Fruit fly (Drosophila melanogaster): ENCODE data around the gene CG3808.

Gene CG3808

DNA sequence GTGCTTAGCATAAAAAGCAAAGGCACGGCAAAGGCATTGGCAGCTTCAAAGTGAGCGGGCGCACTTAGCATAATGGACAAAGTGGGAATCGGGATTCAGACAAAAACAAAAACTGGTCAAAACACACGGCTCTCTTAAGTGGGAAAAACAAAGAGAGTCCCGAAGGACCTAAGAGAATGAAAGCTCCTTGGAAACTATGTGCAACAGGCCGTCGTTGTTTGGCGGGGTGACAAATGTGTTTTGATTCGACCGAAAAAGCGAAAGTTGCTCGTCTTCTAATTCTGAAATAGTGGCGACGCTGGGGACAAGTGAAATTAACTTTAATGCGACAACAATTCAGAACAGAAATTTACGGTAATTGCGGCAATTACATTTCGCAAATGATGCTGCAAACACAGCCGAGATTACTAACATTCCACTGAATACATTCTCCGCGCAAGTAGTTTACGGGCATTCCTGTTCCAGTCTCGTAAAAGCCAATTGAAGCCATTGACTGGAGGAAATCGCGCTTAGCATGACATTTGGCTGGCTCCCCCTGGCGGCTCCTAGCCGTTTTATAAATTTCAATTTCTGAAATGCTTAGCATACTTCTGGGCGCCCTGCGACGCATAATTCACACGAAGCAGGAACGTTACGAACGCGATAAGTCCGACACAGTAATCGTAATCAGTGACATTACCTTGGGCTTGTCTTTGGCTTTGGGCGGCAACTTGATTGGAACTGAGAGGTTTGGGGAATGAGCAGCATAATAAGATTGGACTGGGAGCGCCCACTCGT is 32.0 kb downstream of the CG3808 start (continued):
- TF ChIP-seq al (GFP tag; IDR thresholded peaks at IDR 0.05) (no peak), CG14965 (GFP tag; optimal IDR thresholded peaks at IDR 0.05; ENCODE audit: borderline replicate concordance) (peak; percentile 77), Sox100B (GFP tag; optimal IDR thresholded peaks at IDR 0.05) (no peak), HmgZ (tag; optimal IDR thresholded peaks at IDR 0.05) (peak; percentile 20), NFAT (GFP tag; IDR thresholded peaks at IDR 0.05) (0 out of 2 replicates have a peak, but pooled peaks have one; percentile 18), Bgb (GFP tag; IDR thresholded peaks at IDR 0.05; ENCODE audit: partially characterized antibody) (no peak), CG12391 (tag; optimal IDR thresholded peaks at IDR 0.05) (no peak), H2.0 (GFP tag; IDR thresholded peaks at IDR 0.05) (no peak), CG16815 (GFP tag; optimal IDR thresholded peaks at IDR 0.05) (no peak), CG32532 (GFP tag; IDR thresholded peaks at IDR 0.05) (no peak), scrt (GFP tag; optimal IDR thresholded peaks at IDR 0.05) (peak; percentile 93), dati (GFP tag; IDR thresholded peaks at IDR 0.05) (no peak), Atf-2 (GFP tag; optimal IDR thresholded peaks at IDR 0.05) (no peak), Max (GFP tag; optimal IDR thresholded peaks at IDR 0.05) (no peak), CG17912 (GFP tag; optimal IDR thresholded peaks at IDR 0.05) (no peak), Jarid2 (GFP tag; optimal IDR thresholded peaks at IDR 0.05) (no peak), CG6791 (GFP tag; IDR thresholded peaks at IDR 0.05; ENCODE audit: partially characterized antibody) (0 out of 3 replicates have a peak, but pooled peaks have one; percentile 39), inv (GFP tag; IDR thresholded peaks at IDR 0.05; ENCODE audit: partially characterized antibody) (no peak), zfh1 (GFP tag; IDR thresholded peaks at IDR 0.05) (0 out of 3 replicates have a peak, but pooled peaks have one; percentile 21), ken (GFP tag; IDR thresholded peaks at IDR 0.05) (0 out of 3 replicates have a peak, but pooled peaks have one; percentile 18), onecut (GFP tag; IDR thresholded peaks at IDR 0.05) (peak; percentile 13; the same call in 1 of the 2 replicates), CG10147 (GFP tag; optimal IDR thresholded peaks at IDR 0.05) (no peak), Ssrp (tag; optimal IDR thresholded peaks at IDR 0.05) (no peak)

DNA sequence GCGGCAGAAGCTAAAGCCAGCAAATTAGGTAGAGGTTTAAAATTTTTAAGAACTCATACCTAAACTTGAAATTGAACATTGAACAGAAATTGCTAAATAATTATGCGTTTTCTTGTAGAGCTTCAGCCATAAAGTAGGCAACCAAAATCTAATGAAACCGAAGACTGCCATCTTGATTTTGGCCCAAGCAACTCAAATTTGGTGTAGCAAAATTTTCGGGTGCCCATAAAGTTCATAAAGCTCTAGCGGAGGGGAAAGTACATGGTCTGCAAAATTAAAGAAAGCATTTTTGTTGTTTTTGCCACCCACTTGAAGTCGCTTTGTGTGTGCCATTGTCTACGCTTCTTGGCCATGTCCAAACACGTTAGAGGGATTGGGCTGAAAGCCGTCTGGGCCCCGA is 43.4 kb downstream of the CG3808 start:
- TF ChIP-seq Doc3 (GFP tag; IDR thresholded peaks at IDR 0.05; ENCODE audit: partially characterized antibody) (no peak), CG15601 (tag; optimal IDR thresholded peaks at IDR 0.05) (peak; percentile 18), Ptx1 (GFP tag; IDR thresholded peaks at IDR 0.05) (no peak), CG2678 (tag; optimal IDR thresholded peaks at IDR 0.05) (no peak), CTCF (GFP tag; optimal IDR thresholded peaks at IDR 0.05) (peak; percentile 4), CG10979 (tag; optimal IDR thresholded peaks at IDR 0.05) (no peak), CG13287 (GFP tag; IDR thresholded peaks at IDR 0.05; ENCODE audit: partially characterized antibody) (0 out of 2 replicates have a peak, but pooled peaks have one; percentile 18), fd96Cb (tag; optimal IDR thresholded peaks at IDR 0.05) (no peak), zen (tag; optimal IDR thresholded peaks at IDR 0.05) (no peak), CG12299 (tag; optimal IDR thresholded peaks at IDR 0.05) (no peak), CG7271 (tag; optimal IDR thresholded peaks at IDR 0.05) (no peak), hth (optimal IDR thresholded peaks at IDR 0.05) (no peak)

- TF ChIP-seq vvl (GFP tag; IDR thresholded peaks at IDR 0.05): 0 out of 2 replicates have a peak, but pooled peaks have one; percentile 42
- peak in 1 of 2 experiments; percentile 25 for TF ChIP-seq Hr78 (GFP tag; optimal IDR thresholded peaks at IDR 0.05)
- peak in 1 of 2 experiments; percentile 87 for TF ChIP-seq Pdp1 (GFP tag; optimal IDR thresholded peaks at IDR 0.05)
- TF ChIP-seq grau (tag; optimal IDR thresholded peaks at IDR 0.05): no peak
- TF ChIP-seq cwo (GFP tag; optimal IDR thresholded peaks at IDR 0.05): peak; percentile 84
- TF ChIP-seq D19B (GFP tag; optimal IDR thresholded peaks at IDR 0.05): no peak
- TF ChIP-seq chinmo (GFP tag; IDR thresholded peaks at IDR 0.05; ENCODE audit: partially characterized antibody): 0 out of 4 replicates have a peak, but pooled peaks have one; percentile 50
These were observed 48.0 kb downstream of the CG3808 start for dm6 chr3L:18952399-18952798.
